Worm (Caenorhabditis elegans): ENCODE measurements around the gene rps-12.

rps-12 gene

ce11 chrIII:5706077-5706627, 27.1 kb downstream of the rps-12 start, which contains the start of gene rpl-23:
TSS of gene rpl-23 (minus strand) at chrIII:5706127.
- TF ChIP-seq him-1 (tag; optimal IDR thresholded peaks at IDR 0.05) (peak; percentile 52), W03F9.2 (tag; optimal IDR thresholded peaks at IDR 0.05) (peak; percentile 94), dao-5 (tag; optimal IDR thresholded peaks at IDR 0.05) (no peak)

- TF ChIP-seq him-1 (tag; optimal IDR thresholded peaks at IDR 0.05): no peak
- TF ChIP-seq W03F9.2 (tag; optimal IDR thresholded peaks at IDR 0.05): no peak
- no peak for TF ChIP-seq dao-5 (tag; optimal IDR thresholded peaks at IDR 0.05)
These were observed 28.4 kb downstream of the rps-12 start for ce11 chrIII:5707546-5707945.

ce11 chrIII:5708024-5708423, 28.9 kb downstream of the rps-12 start:
- no peak for TF ChIP-seq W03F9.2 (tag; optimal IDR thresholded peaks at IDR 0.05)

ce11 chrIII:5709224-5709623, 30.1 kb downstream of the rps-12 start, which contains the start of gene hpo-28:
TSS of gene hpo-28 (minus strand) at chrIII:5709324.
- TF ChIP-seq him-1 (tag; optimal IDR thresholded peaks at IDR 0.05) (no peak), W03F9.2 (tag; optimal IDR thresholded peaks at IDR 0.05) (no peak), dao-5 (tag; optimal IDR thresholded peaks at IDR 0.05) (no peak)

- TF ChIP-seq W03F9.2 (tag; optimal IDR thresholded peaks at IDR 0.05) (no peak), him-1 (tag; optimal IDR thresholded peaks at IDR 0.05) (no peak), dao-5 (tag; optimal IDR thresholded peaks at IDR 0.05) (no peak)
These were observed 30.9 kb downstream of the rps-12 start, which contains the start of gene B0336.12 for ce11 chrIII:5710045-5710444. TSS of gene B0336.12 (minus strand) at chrIII:5710145.

- TF ChIP-seq him-1 (tag; optimal IDR thresholded peaks at IDR 0.05) (no peak), dao-5 (tag; optimal IDR thresholded peaks at IDR 0.05) (no peak), W03F9.2 (tag; optimal IDR thresholded peaks at IDR 0.05) (no peak)
These were observed 31.6 kb downstream of the rps-12 start for ce11 chrIII:5710676-5711075.

ce11 chrIII:5711242-5711641, 32.1 kb downstream of the rps-12 start, which contains the start of gene rbm-26:
TSS of gene rbm-26 (plus strand) at chrIII:5711542.
- TF ChIP-seq W03F9.2 (tag; optimal IDR thresholded peaks at IDR 0.05) (no peak), him-1 (tag; optimal IDR thresholded peaks at IDR 0.05) (no peak), dao-5 (tag; optimal IDR thresholded peaks at IDR 0.05) (no peak)

- TF ChIP-seq dao-5 (tag; optimal IDR thresholded peaks at IDR 0.05): no peak
- TF ChIP-seq W03F9.2 (tag; optimal IDR thresholded peaks at IDR 0.05): no peak
- TF ChIP-seq him-1 (tag; optimal IDR thresholded peaks at IDR 0.05): no peak
These were observed 33.0 kb downstream of the rps-12 start for ce11 chrIII:5711881-5712643.

ce11 chrIII:5714230-5714983, 35.3 kb downstream of the rps-12 start, which contains the start of gene arf-1:
TSS of gene arf-1 (plus strand) at chrIII:5714886.
- TF ChIP-seq him-1 (tag; optimal IDR thresholded peaks at IDR 0.05) (no peak), dao-5 (tag; optimal IDR thresholded peaks at IDR 0.05) (no peak), W03F9.2 (tag; optimal IDR thresholded peaks at IDR 0.05) (no peak)

- TF ChIP-seq dao-5 (tag; optimal IDR thresholded peaks at IDR 0.05) (no peak), W03F9.2 (tag; optimal IDR thresholded peaks at IDR 0.05) (no peak), him-1 (tag; optimal IDR thresholded peaks at IDR 0.05) (no peak)
These were observed 35.9 kb downstream of the rps-12 start for ce11 chrIII:5714984-5715454.

ce11 chrIII:5715467-5715866, 36.4 kb downstream of the rps-12 start:
- no peak for TF ChIP-seq dao-5 (tag; optimal IDR thresholded peaks at IDR 0.05)
- TF ChIP-seq him-1 (tag; optimal IDR thresholded peaks at IDR 0.05): peak; percentile 25
- peak; percentile 1 for TF ChIP-seq W03F9.2 (tag; optimal IDR thresholded peaks at IDR 0.05)

ce11 chrIII:5717173-5717748, 38.2 kb downstream of the rps-12 start:
- no peak for TF ChIP-seq dao-5 (tag; optimal IDR thresholded peaks at IDR 0.05)
- no peak for TF ChIP-seq him-1 (tag; optimal IDR thresholded peaks at IDR 0.05)
- TF ChIP-seq W03F9.2 (tag; optimal IDR thresholded peaks at IDR 0.05): no peak

- TF ChIP-seq dao-5 (tag; optimal IDR thresholded peaks at IDR 0.05) (no peak), him-1 (tag; optimal IDR thresholded peaks at IDR 0.05) (no peak), W03F9.2 (tag; optimal IDR thresholded peaks at IDR 0.05) (no peak)
These were observed 39.3 kb downstream of the rps-12 start for ce11 chrIII:5718385-5718784.
